Worm (Caenorhabditis elegans) whole organism, late embryonic: ENCODE results near the gene F13B12.2.

Experiments used
- K09A11.1 ChIP-seq: sonication (generic microtip); optimal IDR thresholded peaks from 2 replicates; lab custom pipeline; 2017; ENCODE audit warnings: antibody characterized with exemption, mild to moderate bottlenecking, missing genetic modification characterization, missing compliant biosample characterization; ENCODE audit not compliant: insufficient read depth
- ama-1 ChIP-seq: fragments of 150-350 bp; optimal IDR thresholded peaks from 2 replicates; lab custom pipeline; 2014
- ceh-48 ChIP-seq: sonication (generic microtip); optimal IDR thresholded peaks from 2 replicates; lab custom pipeline; 2016; ENCODE audit warnings: missing genetic modification characterization, inconsistent platforms, missing compliant biosample characterization
- che-1 ChIP-seq: sonication (generic microtip); optimal IDR thresholded peaks from 2 replicates; lab custom pipeline; 2016; ENCODE audit warnings: mild to moderate bottlenecking, missing genetic modification characterization, missing compliant biosample characterization
- fkh-10 ChIP-seq: fragments of 150-350 bp; optimal IDR thresholded peaks from 2 replicates; lab custom pipeline; 2014; ENCODE audit warnings: missing biosample characterization, missing genetic modification reagents, missing genetic modification characterization
- odd-2 ChIP-seq: sonication (generic microtip); optimal IDR thresholded peaks from 2 replicates; lab custom pipeline; 2017; ENCODE audit warnings: antibody characterized with exemption, mild to moderate bottlenecking, missing genetic modification characterization, missing compliant biosample characterization
- pha-4 ChIP-seq: fragments of 150-350 bp; optimal IDR thresholded peaks from 2 replicates; lab custom pipeline; 2018; ENCODE audit warnings: missing biosample characterization, missing genetic modification reagents, missing genetic modification characterization
- rnt-1 ChIP-seq: sonication (generic microtip); optimal IDR thresholded peaks from 2 replicates; lab custom pipeline; 2016; ENCODE audit warnings: missing genetic modification characterization, missing compliant biosample characterization
- sox-4 ChIP-seq: sonication (generic microtip); optimal IDR thresholded peaks from 2 replicates; lab custom pipeline; 2017; ENCODE audit warnings: mild to moderate bottlenecking, missing genetic modification characterization, inconsistent platforms, missing compliant biosample characterization
- syd-9 ChIP-seq: sonication (generic microtip); optimal IDR thresholded peaks from 2 replicates; lab custom pipeline; 2016; ENCODE audit warnings: mild to moderate bottlenecking, missing genetic modification characterization, moderate library complexity, missing compliant biosample characterization
- zip-5 ChIP-seq: sonication (generic microtip); optimal IDR thresholded peaks from 2 replicates; lab custom pipeline; 2016; ENCODE audit warnings: missing genetic modification characterization, missing compliant biosample characterization

- TF ChIP-seq fkh-10 (GFP tag; lab: Kevin White, UChicago) (no peak), pha-4 (tag; lab: Kevin White, UChicago) (no peak), K09A11.1 (tag; lab: Kevin White, UChicago) (no peak), zip-5 (no peak), sox-4 (no peak), che-1 (tag; lab: Kevin White, UChicago) (no peak), ama-1 (lab: Kevin White, UChicago) (no peak), syd-9 (no peak), ceh-48 (tag; lab: Kevin White, UChicago) (no peak), rnt-1 (tag; lab: Kevin White, UChicago) (no peak), odd-2 (tag; lab: Kevin White, UChicago) (no peak)
These were observed 46.0 kb downstream of the F13B12.2 start for ce11 chrIV:10382894-10383293.
